Worm (Caenorhabditis elegans): Measurements from ENCODE around the gene dyf-18.

ce11 chrIV:11760700-11761459, 40.1 kb downstream of the dyf-18 start, which contains the start of gene T12A7.2:
- peak in 1 of 3 experiments; percentile 23 for TF ChIP-seq lin-35 (GFP tag; optimal IDR thresholded peaks at IDR 0.05)
- no peak for TF ChIP-seq fkh-3 (tag; optimal IDR thresholded peaks at IDR 0.05)
- TF ChIP-seq snpc-1.1 (tag; optimal IDR thresholded peaks at IDR 0.05; ENCODE audit: insufficient read depth): no peak
- TF ChIP-seq rcor-1 (GFP tag; IDR thresholded peaks at IDR 0.05): no peak
- TF ChIP-seq sdz-38 (tag; optimal IDR thresholded peaks at IDR 0.05): no peak
- TF ChIP-seq gei-17 (GFP tag; optimal IDR thresholded peaks at IDR 0.05): no peak
- no peak for TF ChIP-seq egrh-3 (GFP tag; IDR thresholded peaks at IDR 0.05)
- TF ChIP-seq ztf-26 (tag; optimal IDR thresholded peaks at IDR 0.05): no peak
- TF ChIP-seq hlh-12 (tag; optimal IDR thresholded peaks at IDR 0.05): no peak
- TF ChIP-seq lin-54 (GFP tag; optimal IDR thresholded peaks at IDR 0.05): no peak
